Fruit fly (Drosophila melanogaster) whole organism, embryonic: ENCODE results near the gene cac.

ENCODE experiments used
- ATbp ChIP-seq: fragments of 200-800 bp; sonication (Bioruptor generic); optimal IDR thresholded peaks from 2 replicates; lab custom pipeline; 2017; ENCODE audit warnings: missing biosample characterization, mild to moderate bottlenecking, missing genetic modification characterization, missing genetic modification reagents
- Adf1 ChIP-seq: fragments of 200-800 bp; sonication (Bioruptor generic); IDR thresholded peaks from 2 replicates; pipeline ENCODE4 v1.3.6; 2022; ENCODE audit warnings: missing biosample characterization, missing genetic modification characterization
- B-H1 ChIP-seq: fragments of 200-800 bp; sonication (Bioruptor generic); IDR thresholded peaks from 3 replicates; pipeline ENCODE4 v1.3.6; 2022; ENCODE audit warnings: missing biosample characterization, missing genetic modification characterization
- Bdp1 ChIP-seq: fragments of 200-800 bp; sonication (Bioruptor generic); optimal IDR thresholded peaks from 3 replicates; lab custom pipeline; 2016; ENCODE audit warnings: missing biosample characterization, missing genetic modification characterization
- CG10274 ChIP-seq: fragments of 200-800 bp; sonication (Bioruptor generic); optimal IDR thresholded peaks from 3 replicates; lab custom pipeline; 2017; ENCODE audit warnings: missing biosample characterization, mild to moderate bottlenecking, missing genetic modification characterization
- CG10321 ChIP-seq: fragments of 200-800 bp; sonication (Bioruptor generic); IDR thresholded peaks from 2 replicates; pipeline ENCODE4 v1.3.6; 2022; ENCODE audit warnings: missing biosample characterization, missing genetic modification characterization
- CG10979 ChIP-seq: fragments of 200-800 bp; sonication (Bioruptor generic); optimal IDR thresholded peaks from 2 replicates; lab custom pipeline; 2018; ENCODE audit warnings: missing biosample characterization, mild to moderate bottlenecking, missing genetic modification characterization, moderate library complexity
- CG11247 ChIP-seq: fragments of 200-800 bp; sonication (Bioruptor generic); IDR thresholded peaks from 2 replicates; pipeline ENCODE4 v1.3.6; 2022; ENCODE audit warnings: missing biosample characterization, missing genetic modification characterization
- CG11560 ChIP-seq: fragments of 200-800 bp; sonication (Bioruptor generic); IDR thresholded peaks from 3 replicates; pipeline ENCODE4 v1.3.6; 2022; ENCODE audit warnings: missing biosample characterization, missing genetic modification characterization
- CG12236 ChIP-seq: fragments of 200-800 bp; sonication (Bioruptor generic); optimal IDR thresholded peaks from 2 replicates; lab custom pipeline; 2016; ENCODE audit warnings: missing biosample characterization, missing genetic modification characterization
- CG12744 ChIP-seq: fragments of 200-800 bp; sonication (Bioruptor generic); optimal IDR thresholded peaks from 2 replicates; lab custom pipeline; 2016; ENCODE audit warnings: missing biosample characterization, missing genetic modification characterization
- CG17802 ChIP-seq: fragments of 200-800 bp; sonication (Bioruptor generic); optimal IDR thresholded peaks from 2 replicates; lab custom pipeline; 2018; ENCODE audit warnings: missing biosample characterization, mild to moderate bottlenecking, missing genetic modification characterization, moderate library complexity
- CG18476 ChIP-seq: fragments of 200-800 bp; sonication (Bioruptor generic); optimal IDR thresholded peaks from 2 replicates; lab custom pipeline; 2016; ENCODE audit warnings: missing biosample characterization, mild to moderate bottlenecking, missing genetic modification characterization
- CG2120 ChIP-seq: fragments of 200-800 bp; sonication (Bioruptor generic); optimal IDR thresholded peaks from 3 replicates; lab custom pipeline; 2016; ENCODE audit warnings: missing biosample characterization, missing genetic modification characterization
- CG2202 ChIP-seq: fragments of 200-800 bp; sonication (Bioruptor generic); optimal IDR thresholded peaks from 2 replicates; lab custom pipeline; 2018; ENCODE audit warnings: missing biosample characterization, mild to moderate bottlenecking, missing genetic modification characterization
- CG2875 ChIP-seq: fragments of 200-800 bp; sonication (Bioruptor generic); optimal IDR thresholded peaks from 2 replicates; lab custom pipeline; 2017; ENCODE audit warnings: missing biosample characterization, mild to moderate bottlenecking, missing genetic modification characterization, missing genetic modification reagents
- CG32772 ChIP-seq: fragments of 200-800 bp; sonication (Bioruptor generic); IDR thresholded peaks from 2 replicates; pipeline ENCODE4 v1.3.6; 2022; ENCODE audit warnings: missing biosample characterization, missing genetic modification characterization
- CG3726 ChIP-seq: fragments of 200-800 bp; sonication (Bioruptor generic); IDR thresholded peaks from 3 replicates; pipeline ENCODE4, ENCODE4 v1.3.6; 2022; ENCODE audit warnings: missing biosample characterization, missing genetic modification characterization
- CG42726 ChIP-seq: fragments of 200-800 bp; sonication (Bioruptor generic); IDR thresholded peaks from 2 replicates; pipeline ENCODE4 v1.3.6; 2022; ENCODE audit warnings: missing biosample characterization, missing genetic modification characterization; ENCODE audit not compliant: partially characterized antibody
- CG4282 ChIP-seq: fragments of 200-800 bp; sonication (Bioruptor generic); optimal IDR thresholded peaks from 2 replicates; lab custom pipeline; 2016; ENCODE audit warnings: missing biosample characterization, missing genetic modification characterization
- CG4707 ChIP-seq: fragments of 200-800 bp; sonication (Bioruptor generic); optimal IDR thresholded peaks from 2 replicates; lab custom pipeline; 2018; ENCODE audit warnings: missing biosample characterization, mild to moderate bottlenecking, missing genetic modification characterization, moderate library complexity
- CG6254 ChIP-seq: fragments of 200-800 bp; sonication (Bioruptor generic); optimal IDR thresholded peaks from 3 replicates; lab custom pipeline; 2017; ENCODE audit warnings: mild to moderate bottlenecking, missing biosample characterization, missing genetic modification reagents, missing genetic modification characterization
- CG6765 ChIP-seq: fragments of 200-800 bp; sonication (Bioruptor generic); optimal IDR thresholded peaks from 3 replicates; lab custom pipeline; 2017; ENCODE audit warnings: missing biosample characterization, mild to moderate bottlenecking, missing genetic modification characterization
- CG8290 ChIP-seq, 3 experiments: fragments of 200-800 bp; sonication (Bioruptor generic); optimal IDR thresholded peaks; 2 replicates each; lab custom pipeline; 2016 to 2019; ENCODE audit warnings: missing biosample characterization in 3 of 3, missing genetic modification characterization in 3 of 3, mild to moderate bottlenecking in 2 of 3, moderate library complexity in 1 of 3
- CG8478 ChIP-seq: fragments of >200 bp; optimal IDR thresholded peaks from 2 replicates; lab custom pipeline; 2018
- CoRest ChIP-seq: fragments of 200-800 bp; sonication (Bioruptor generic); optimal IDR thresholded peaks from 3 replicates; lab custom pipeline; 2018; ENCODE audit warnings: missing biosample characterization, mild to moderate bottlenecking, missing genetic modification characterization, moderate library complexity
- Dll ChIP-seq: fragments of 200-800 bp; sonication (Bioruptor generic); IDR thresholded peaks from 4 replicates; pipeline ENCODE4 v1.3.6; 2022; ENCODE audit warnings: missing biosample characterization, missing genetic modification characterization; ENCODE audit not compliant: partially characterized antibody
- Doc2 ChIP-seq: fragments of 200-800 bp; sonication (Bioruptor generic); IDR thresholded peaks from 2 replicates; pipeline ENCODE4 v1.3.6; 2022; ENCODE audit warnings: missing biosample characterization, missing genetic modification characterization
- HHEX ChIP-seq: fragments of 200-800 bp; sonication (Bioruptor generic); optimal IDR thresholded peaks from 3 replicates; lab custom pipeline; 2017; ENCODE audit warnings: missing biosample characterization, mild to moderate bottlenecking, missing genetic modification characterization, missing genetic modification reagents
- HmgZ ChIP-seq: fragments of 200-800 bp; sonication (Bioruptor generic); optimal IDR thresholded peaks from 2 replicates; lab custom pipeline; 2018; ENCODE audit warnings: missing biosample characterization, mild to moderate bottlenecking, missing genetic modification characterization
- Hmr ChIP-seq: fragments of 200-800 bp; sonication (Bioruptor generic); optimal IDR thresholded peaks from 3 replicates; lab custom pipeline; 2017; ENCODE audit warnings: mild to moderate bottlenecking, missing biosample characterization, missing genetic modification reagents, missing genetic modification characterization
- Hr51 ChIP-seq, 2 experiments: fragments of 200-800 bp; sonication (Bioruptor generic); optimal IDR thresholded peaks; 2 replicates in 1 of 2; 3 replicates in 1 of 2; lab custom pipeline; 2016 to 2018; ENCODE audit warnings: missing biosample characterization in 2 of 2, missing genetic modification characterization in 2 of 2, mild to moderate bottlenecking in 1 of 2, moderate library complexity in 1 of 2
- Myb ChIP-seq: fragments of 200-800 bp; sonication (Bioruptor generic); optimal IDR thresholded peaks from 2 replicates; lab custom pipeline; 2016; ENCODE audit warnings: missing biosample characterization, missing genetic modification characterization
- Sox102F ChIP-seq: fragments of 200-800 bp; sonication (Bioruptor generic); optimal IDR thresholded peaks from 2 replicates; lab custom pipeline; 2018; ENCODE audit warnings: missing biosample characterization, mild to moderate bottlenecking, missing genetic modification characterization, moderate library complexity
- Sry-β ChIP-seq: fragments of 200-800 bp; sonication (Bioruptor generic); optimal IDR thresholded peaks from 2 replicates; lab custom pipeline; 2018; ENCODE audit warnings: missing biosample characterization, mild to moderate bottlenecking, missing genetic modification characterization, moderate library complexity
- Xrp1 ChIP-seq: fragments of 200-800 bp; sonication (Bioruptor generic); IDR thresholded peaks from 2 replicates; pipeline ENCODE4 v1.3.6; 2022; ENCODE audit warnings: missing biosample characterization, missing genetic modification characterization
- bbx ChIP-seq: fragments of 200-800 bp; sonication (Bioruptor generic); IDR thresholded peaks from 2 replicates; pipeline ENCODE4 v1.3.6; 2022; ENCODE audit warnings: missing biosample characterization, missing genetic modification characterization; ENCODE audit not compliant: partially characterized antibody
- chif ChIP-seq, 2 experiments: fragments of 200-800 bp; sonication (Bioruptor generic); optimal IDR thresholded peaks; 3 replicates each; lab custom pipeline; 2016; ENCODE audit warnings: missing biosample characterization in 2 of 2, missing genetic modification characterization in 2 of 2
- da ChIP-seq: fragments of 200-800 bp; sonication (Bioruptor generic); optimal IDR thresholded peaks from 2 replicates; lab custom pipeline; 2016; ENCODE audit warnings: missing biosample characterization, missing genetic modification characterization
- esg ChIP-seq: fragments of 200-800 bp; sonication (Bioruptor generic); conservative IDR thresholded peaks from 2 replicates; pipeline ENCODE4 v1.3.6; 2022; ENCODE audit warnings: missing biosample characterization, missing genetic modification characterization
- gcm ChIP-seq: fragments of 200-800 bp; sonication (Bioruptor generic); optimal IDR thresholded peaks from 2 replicates; lab custom pipeline; 2019; ENCODE audit warnings: missing biosample characterization, mild to moderate bottlenecking, missing genetic modification characterization, moderate library complexity
- h ChIP-seq: fragments of >200 bp; optimal IDR thresholded peaks from 2 replicates; lab custom pipeline; 2017
- mirr ChIP-seq: fragments of 200-800 bp; sonication (Bioruptor generic); optimal IDR thresholded peaks from 3 replicates; lab custom pipeline; 2018; ENCODE audit warnings: missing biosample characterization, mild to moderate bottlenecking, missing genetic modification characterization
- prd ChIP-seq, 3 experiments: fragments of >200 bp in 2 of 3; fragments of 200-800 bp in 1 of 3; sonication (Bioruptor generic) in 1 of 3; optimal IDR thresholded peaks in 2 of 3; IDR thresholded peaks in 1 of 3; 2 replicates in 2 of 3; 3 replicates in 1 of 3; pipeline versions ENCODE4 v1.3.6 to Lab custom; 2017 to 2022; ENCODE audit warnings: missing biosample characterization in 1 of 3, missing genetic modification characterization in 1 of 3
- shn ChIP-seq: fragments of 200-800 bp; sonication (Bioruptor generic); optimal IDR thresholded peaks from 3 replicates; lab custom pipeline; 2016; ENCODE audit warnings: missing biosample characterization, missing genetic modification characterization
- sim ChIP-seq: fragments of 200-800 bp; sonication (Bioruptor generic); IDR thresholded peaks from 2 replicates; pipeline ENCODE4 v1.3.6; 2022; ENCODE audit warnings: missing biosample characterization, missing genetic modification characterization
- sna ChIP-seq: fragments of 200-800 bp; sonication (Bioruptor generic); IDR thresholded peaks from 2 replicates; pipeline ENCODE4 v1.3.6; 2022; ENCODE audit warnings: missing biosample characterization, missing genetic modification characterization; ENCODE audit not compliant: partially characterized antibody
- trh ChIP-seq: fragments of 200-800 bp; sonication (Bioruptor generic); optimal IDR thresholded peaks from 2 replicates; lab custom pipeline; 2016; ENCODE audit warnings: missing biosample characterization, missing genetic modification characterization
- unc-4 ChIP-seq: fragments of 200-800 bp; sonication (Bioruptor generic); IDR thresholded peaks from 2 replicates; pipeline ENCODE4 v1.3.6; 2022; ENCODE audit warnings: missing biosample characterization, missing genetic modification characterization; ENCODE audit not compliant: partially characterized antibody

The cac gene

dm6 chrX:12014800-12015389, 30.0 kb upstream of the cac start (continued):
- TF ChIP-seq prd (optimal IDR thresholded peaks at IDR 0.05; lab: Kevin White, UChicago) = no peak
- TF ChIP-seq prd (GFP tag; IDR thresholded peaks at IDR 0.05; lab: Robert Waterston, UW) = peak; percentile 27
- no peak for TF ChIP-seq Myb (GFP tag; lab: Kevin White, UChicago)
- peak; percentile 46 for TF ChIP-seq CG32772 (GFP tag; lab: Robert Waterston, UW)
- TF ChIP-seq esg = peak; percentile 7; the same call in 1 of the 2 replicates
- TF ChIP-seq h = no peak
- no peak for TF ChIP-seq Hr51 (GFP tag; optimal IDR thresholded peaks at IDR 0.05; lab: Kevin White, UChicago)
- no peak for TF ChIP-seq da (GFP tag; lab: Kevin White, UChicago)
- TF ChIP-seq CG10979 (tag; lab: Kevin White, UChicago) = peak; percentile 46
- peak; percentile 23 for TF ChIP-seq Sox102F (GFP tag; lab: Kevin White, UChicago)
- TF ChIP-seq CG6765 (GFP tag; lab: Kevin White, UChicago) = no peak
- TF ChIP-seq HmgZ = peak; percentile 28
- no peak for TF ChIP-seq CG10274 (GFP tag; lab: Kevin White, UChicago)
- TF ChIP-seq bbx = 0 out of 2 replicates have a peak, but pooled peaks have one; percentile 7
- TF ChIP-seq Doc2 (GFP tag; lab: Robert Waterston, UW) = no peak
- no peak for TF ChIP-seq CG2875 (GFP tag; lab: Kevin White, UChicago)
- peak; percentile 12 for TF ChIP-seq CG4282 (GFP tag; lab: Kevin White, UChicago)
- peak; percentile 12; the same call in 1 of the 3 replicates for TF ChIP-seq B-H1 (GFP tag; lab: Robert Waterston, UW)
- no peak for TF ChIP-seq CG12236 (GFP tag; lab: Kevin White, UChicago)
- TF ChIP-seq sna (GFP tag; lab: Robert Waterston, UW) = no peak
- no peak for TF ChIP-seq unc-4 (GFP tag; lab: Robert Waterston, UW)
- TF ChIP-seq shn (GFP tag; lab: Kevin White, UChicago) = no peak
- TF ChIP-seq Sry-β (GFP tag; lab: Kevin White, UChicago) = no peak
- TF ChIP-seq mirr (GFP tag; lab: Kevin White, UChicago) = no peak
- TF ChIP-seq sim (GFP tag; lab: Robert Waterston, UW) = no peak
- TF ChIP-seq CG11247 = 0 out of 2 replicates have a peak, but pooled peaks have one; percentile 20
- TF ChIP-seq gcm (GFP tag; lab: Kevin White, UChicago) = no peak
- no peak for TF ChIP-seq CG42726 (GFP tag; lab: Robert Waterston, UW)
- TF ChIP-seq chif (GFP tag; optimal IDR thresholded peaks at IDR 0.05; lab: Kevin White, UChicago) = peak in 1 of 2 experiments; percentile 32
- peak; percentile 15 for TF ChIP-seq CoRest (tag; lab: Kevin White, UChicago)
- TF ChIP-seq CG11560 = no peak
- TF ChIP-seq HHEX (GFP tag; lab: Kevin White, UChicago) = peak; percentile 14
- peak; percentile 2 for TF ChIP-seq CG6254 (GFP tag; lab: Kevin White, UChicago)
- no peak for TF ChIP-seq CG10321 (GFP tag; lab: Robert Waterston, UW)
- no peak for TF ChIP-seq Adf1 (GFP tag; lab: Robert Waterston, UW)
- 0 out of 3 replicates have a peak, but pooled peaks have one; percentile 52 for TF ChIP-seq CG3726
- TF ChIP-seq Bdp1 (GFP tag; lab: Kevin White, UChicago) = no peak
- no peak for TF ChIP-seq trh (GFP tag; lab: Kevin White, UChicago)
- no peak for TF ChIP-seq Dll (GFP tag; lab: Robert Waterston, UW)
- TF ChIP-seq CG8290 (GFP tag; optimal IDR thresholded peaks at IDR 0.05; lab: Kevin White, UChicago) = no peak
- TF ChIP-seq CG8290 (tag; optimal IDR thresholded peaks at IDR 0.05; lab: Kevin White, UChicago) = peak in 1 of 2 experiments; percentile 29
- TF ChIP-seq CG2202 (tag; lab: Kevin White, UChicago) = no peak
- no peak for TF ChIP-seq CG12744 (GFP tag; lab: Kevin White, UChicago)
- TF ChIP-seq CG4707 (GFP tag; lab: Kevin White, UChicago) = peak; percentile 10
- no peak for TF ChIP-seq ATbp (GFP tag; lab: Kevin White, UChicago)
- TF ChIP-seq CG17802 (tag; lab: Kevin White, UChicago) = no peak
- TF ChIP-seq CG2120 (GFP tag; lab: Kevin White, UChicago) = peak; percentile 29
- no peak for TF ChIP-seq Hmr (GFP tag; lab: Kevin White, UChicago)
- TF ChIP-seq CG8478 (lab: Kevin White, UChicago) = no peak
- peak; percentile 7 for TF ChIP-seq CG18476 (GFP tag; lab: Kevin White, UChicago)
- TF ChIP-seq Xrp1 (GFP tag; lab: Robert Waterston, UW) = peak; percentile 65
